Worm (Caenorhabditis elegans) whole organism, L1 larva: ENCODE results near the gene ceh-37.

Source experiments
- ceh-88 ChIP-seq: fragments of 200-800 bp; sonication (Bioruptor generic); IDR thresholded peaks from 2 replicates; pipeline ENCODE4 v1.3.6; 2022; ENCODE audit warnings: missing genetic modification characterization, missing compliant biosample characterization
- fkh-10 ChIP-seq: sonication (generic microtip); optimal IDR thresholded peaks from 2 replicates; lab custom pipeline; 2017; ENCODE audit warnings: missing biosample characterization, missing genetic modification reagents, missing genetic modification characterization
- fkh-8 ChIP-seq: sonication (generic microtip); optimal IDR thresholded peaks from 2 replicates; lab custom pipeline; 2016; ENCODE audit warnings: mild to moderate bottlenecking, missing genetic modification characterization, missing compliant biosample characterization
- hpl-2 ChIP-seq: fragments of 150-350 bp; optimal IDR thresholded peaks from 2 replicates; lab custom pipeline; 2014; ENCODE audit warnings: missing biosample characterization, missing genetic modification reagents, missing genetic modification characterization
- lin-39 ChIP-seq: fragments of 150-350 bp; optimal IDR thresholded peaks from 2 replicates; lab custom pipeline; 2014; ENCODE audit warnings: missing biosample characterization, missing genetic modification reagents, missing genetic modification characterization
- lsy-2 ChIP-seq, 2 experiments: fragments of 150-350 bp; optimal IDR thresholded peaks; 2 replicates each; lab custom pipeline; 2014; ENCODE audit warnings: missing biosample characterization in 2 of 2, missing genetic modification characterization in 2 of 2
- mep-1 ChIP-seq: fragments of 150-350 bp; optimal IDR thresholded peaks from 2 replicates; lab custom pipeline; 2014; ENCODE audit warnings: missing biosample characterization, missing genetic modification characterization
- nhr-20 ChIP-seq: sonication (generic microtip); optimal IDR thresholded peaks from 2 replicates; lab custom pipeline; 2016; ENCODE audit warnings: mild to moderate bottlenecking, missing genetic modification characterization, missing compliant biosample characterization
- nhr-76 ChIP-seq: sonication (generic microtip); optimal IDR thresholded peaks from 2 replicates; lab custom pipeline; 2017; ENCODE audit warnings: missing biosample characterization, missing genetic modification characterization
- pqm-1 ChIP-seq: sonication (generic microtip); optimal IDR thresholded peaks from 3 replicates; lab custom pipeline; 2017; ENCODE audit warnings: missing biosample characterization, missing genetic modification characterization
- snpc-4 ChIP-seq: fragments of 150-350 bp; optimal IDR thresholded peaks from 2 replicates; lab custom pipeline; 2014; ENCODE audit warnings: missing biosample characterization, missing genetic modification characterization
- unc-130 ChIP-seq: fragments of 150-350 bp; optimal IDR thresholded peaks from 2 replicates; lab custom pipeline; 2017; ENCODE audit warnings: missing biosample characterization, missing genetic modification characterization, inconsistent platforms
- ztf-4 ChIP-seq: fragments of 150-350 bp; optimal IDR thresholded peaks from 2 replicates; lab custom pipeline; 2014; ENCODE audit warnings: missing biosample characterization, missing genetic modification characterization

DNA sequence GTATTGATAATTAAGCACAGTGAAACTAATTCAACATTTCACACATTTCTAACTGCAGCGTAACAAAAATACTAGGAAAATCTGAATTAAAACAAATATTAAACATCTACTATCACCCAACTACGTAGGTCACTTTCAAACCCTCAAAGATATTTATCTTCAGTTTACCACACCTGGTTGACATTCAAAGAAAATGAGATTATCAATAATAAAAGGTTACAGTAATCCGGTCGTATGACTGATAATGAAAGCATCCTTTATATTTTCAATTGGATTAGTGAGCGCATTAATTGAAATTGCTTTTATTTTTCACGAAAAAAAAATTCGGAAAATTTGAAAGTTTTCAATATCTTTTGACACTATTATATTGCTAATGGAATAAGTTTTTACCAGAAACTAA is 25.3 kb downstream of the ceh-37 start:
- no peak for TF ChIP-seq ceh-88 (GFP tag; lab: Robert Waterston, UW)
- no peak for TF ChIP-seq snpc-4 (tag; lab: Kevin White, UChicago)
- TF ChIP-seq lsy-2 (tag; optimal IDR thresholded peaks at IDR 0.05; lab: Kevin White, UChicago): no peak
- no peak for TF ChIP-seq fkh-10 (GFP tag; lab: Kevin White, UChicago)
- TF ChIP-seq hpl-2 (GFP tag; lab: Kevin White, UChicago): no peak
- no peak for TF ChIP-seq pqm-1 (tag; lab: Kevin White, UChicago)
- TF ChIP-seq unc-130: no peak
- TF ChIP-seq nhr-76: no peak
- no peak for TF ChIP-seq ztf-4 (tag; lab: Kevin White, UChicago)
- TF ChIP-seq nhr-20 (tag; lab: Kevin White, UChicago): no peak
- TF ChIP-seq lin-39: no peak
- no peak for TF ChIP-seq fkh-8 (tag; lab: Kevin White, UChicago)
- no peak for TF ChIP-seq mep-1
